Worm (Caenorhabditis elegans) whole organism, mixed stage, embryonic: ENCODE measurements around the gene cyn-9.

Experiments
- M03D4.4 ChIP-seq: sonication (generic microtip); optimal IDR thresholded peaks from 2 replicates; lab custom pipeline; 2017; ENCODE audit warnings: mild to moderate bottlenecking, missing genetic modification characterization, missing compliant biosample characterization
- bed-3 ChIP-seq: fragments of 200-800 bp; sonication (Bioruptor generic); optimal IDR thresholded peaks from 3 replicates; lab custom pipeline; 2018; ENCODE audit warnings: mild to moderate bottlenecking, missing genetic modification characterization, moderate library complexity, missing compliant biosample characterization
- blmp-1 ChIP-seq: fragments of 150-350 bp; optimal IDR thresholded peaks from 2 replicates; lab custom pipeline; 2014; ENCODE audit warnings: missing biosample characterization, missing genetic modification characterization
- ceh-39 ChIP-seq: fragments of 150-350 bp; optimal IDR thresholded peaks from 2 replicates; lab custom pipeline; 2014; ENCODE audit warnings: missing biosample characterization, missing genetic modification characterization
- ceh-43 ChIP-seq: fragments of 200-800 bp; sonication (Bioruptor generic); optimal IDR thresholded peaks from 2 replicates; lab custom pipeline; 2018; ENCODE audit warnings: mild to moderate bottlenecking, missing genetic modification characterization, moderate library complexity, missing compliant biosample characterization
- ceh-83 ChIP-seq: fragments of 200-800 bp; sonication (Bioruptor generic); optimal IDR thresholded peaks from 2 replicates; lab custom pipeline; 2018; ENCODE audit warnings: mild to moderate bottlenecking, missing genetic modification characterization, missing compliant biosample characterization
- ces-1 ChIP-seq: fragments of 150-350 bp; optimal IDR thresholded peaks from 2 replicates; lab custom pipeline; 2014; ENCODE audit warnings: missing biosample characterization, missing genetic modification reagents, missing genetic modification characterization
- drap-1 ChIP-seq: fragments of 200-800 bp; sonication (Bioruptor generic); optimal IDR thresholded peaks from 3 replicates; lab custom pipeline; 2018; ENCODE audit warnings: mild to moderate bottlenecking, missing genetic modification characterization, missing compliant biosample characterization
- elt-1 ChIP-seq: sonication (generic microtip); optimal IDR thresholded peaks from 2 replicates; lab custom pipeline; 2017; ENCODE audit warnings: missing genetic modification characterization, mild to moderate bottlenecking, missing compliant biosample characterization, antibody characterized with exemption, moderate library complexity, borderline replicate concordance; ENCODE audit not compliant: insufficient read depth
- flh-1 ChIP-seq: fragments of 200-800 bp; sonication (Bioruptor generic); optimal IDR thresholded peaks from 2 replicates; lab custom pipeline; 2018; ENCODE audit warnings: mild to moderate bottlenecking, missing genetic modification characterization, moderate library complexity, missing compliant biosample characterization
- hlh-1 ChIP-seq: fragments of 150-350 bp; optimal IDR thresholded peaks from 2 replicates; lab custom pipeline; 2014; ENCODE audit warnings: missing biosample characterization, missing genetic modification reagents, missing genetic modification characterization
- lin-13 ChIP-seq: fragments of 150-350 bp; optimal IDR thresholded peaks from 2 replicates; lab custom pipeline; 2014; ENCODE audit warnings: missing biosample characterization, missing genetic modification characterization
- lin-32 ChIP-seq: fragments of 200-800 bp; sonication (Bioruptor generic); optimal IDR thresholded peaks from 2 replicates; lab custom pipeline; 2018; ENCODE audit warnings: mild to moderate bottlenecking, missing genetic modification characterization, missing compliant biosample characterization
- lsy-2 ChIP-seq: fragments of 150-350 bp; optimal IDR thresholded peaks from 2 replicates; lab custom pipeline; 2014; ENCODE audit warnings: missing biosample characterization, missing genetic modification characterization
- mab-5 ChIP-seq: fragments of 150-350 bp; optimal IDR thresholded peaks from 2 replicates; lab custom pipeline; 2014; ENCODE audit warnings: missing biosample characterization, missing genetic modification characterization
- mep-1 ChIP-seq: fragments of 150-350 bp; optimal IDR thresholded peaks from 2 replicates; lab custom pipeline; 2017; ENCODE audit warnings: missing biosample characterization, missing genetic modification reagents, missing genetic modification characterization, inconsistent platforms
- mls-2 ChIP-seq: sonication (generic microtip); optimal IDR thresholded peaks from 2 replicates; lab custom pipeline; 2016; ENCODE audit warnings: mild to moderate bottlenecking, missing genetic modification characterization, moderate library complexity, missing compliant biosample characterization
- nhr-12 ChIP-seq: fragments of 150-350 bp; optimal IDR thresholded peaks from 2 replicates; lab custom pipeline; 2014; ENCODE audit warnings: missing biosample characterization, missing genetic modification characterization
- nhr-2 ChIP-seq: fragments of 150-350 bp; optimal IDR thresholded peaks from 2 replicates; lab custom pipeline; 2014; ENCODE audit warnings: missing biosample characterization, missing genetic modification characterization
- nhr-237 ChIP-seq: fragments of 150-350 bp; optimal IDR thresholded peaks from 2 replicates; lab custom pipeline; 2014; ENCODE audit warnings: missing biosample characterization, missing genetic modification characterization
- nhr-28 ChIP-seq: fragments of 150-350 bp; optimal IDR thresholded peaks from 2 replicates; lab custom pipeline; 2014; ENCODE audit warnings: missing biosample characterization, missing genetic modification characterization
- pha-4 ChIP-seq: fragments of 150-350 bp; optimal IDR thresholded peaks from 2 replicates; lab custom pipeline; 2018; ENCODE audit warnings: missing biosample characterization, missing genetic modification reagents, missing genetic modification characterization
- sem-2 ChIP-seq: fragments of 200-800 bp; sonication (Bioruptor generic); optimal IDR thresholded peaks from 2 replicates; lab custom pipeline; 2018; ENCODE audit warnings: mild to moderate bottlenecking, missing genetic modification characterization, missing compliant biosample characterization
- snpc-4 ChIP-seq: fragments of 150-350 bp; optimal IDR thresholded peaks from 2 replicates; lab custom pipeline; 2014; ENCODE audit warnings: missing biosample characterization, missing genetic modification characterization
- sptf-1 ChIP-seq: sonication (generic microtip); optimal IDR thresholded peaks from 2 replicates; lab custom pipeline; 2017; ENCODE audit warnings: mild to moderate bottlenecking, missing genetic modification characterization, moderate library complexity, missing compliant biosample characterization
- tbx-8 ChIP-seq: fragments of 200-800 bp; sonication (Bioruptor generic); optimal IDR thresholded peaks from 2 replicates; lab custom pipeline; 2018; ENCODE audit warnings: mild to moderate bottlenecking, missing genetic modification characterization, moderate library complexity, missing compliant biosample characterization
- unc-120 ChIP-seq: sonication (generic microtip); optimal IDR thresholded peaks from 2 replicates; lab custom pipeline; 2017; ENCODE audit warnings: missing genetic modification characterization, missing compliant biosample characterization; ENCODE audit not compliant: poor library complexity, severe bottlenecking
- unc-39 ChIP-seq: fragments of 150-350 bp; optimal IDR thresholded peaks from 2 replicates; lab custom pipeline; 2014; ENCODE audit warnings: missing biosample characterization, missing genetic modification characterization
- unc-62 ChIP-seq: fragments of 150-350 bp; optimal IDR thresholded peaks from 2 replicates; lab custom pipeline; 2014; ENCODE audit warnings: missing biosample characterization, missing genetic modification reagents, missing genetic modification characterization
- zip-8 ChIP-seq: fragments of 150-350 bp; optimal IDR thresholded peaks from 2 replicates; lab custom pipeline; 2014; ENCODE audit warnings: missing biosample characterization, missing genetic modification characterization
- ztf-11 ChIP-seq: fragments of 150-350 bp; optimal IDR thresholded peaks from 2 replicates; lab custom pipeline; 2014; ENCODE audit warnings: missing biosample characterization, missing genetic modification characterization

The cyn-9 gene

ce11 chrIII:3677378-3677777, 22.1 kb downstream of the cyn-9 start:
- TF ChIP-seq nhr-2: no peak
- TF ChIP-seq ceh-39 (tag; lab: Kevin White, UChicago): peak; percentile 25
- TF ChIP-seq lsy-2 (tag; lab: Kevin White, UChicago): no peak
- peak; percentile 25 for TF ChIP-seq mls-2
- TF ChIP-seq mep-1 (tag; lab: Kevin White, UChicago): peak; percentile 56
- TF ChIP-seq blmp-1: no peak
- peak; percentile 60 for TF ChIP-seq sptf-1 (tag; lab: Kevin White, UChicago)
- TF ChIP-seq ces-1 (GFP tag; lab: Kevin White, UChicago): peak; percentile 79
- TF ChIP-seq hlh-1: peak; percentile 36
- TF ChIP-seq sem-2 (GFP tag; lab: Kevin White, UChicago): no peak
- no peak for TF ChIP-seq ceh-43
- TF ChIP-seq unc-62 (GFP tag; lab: Kevin White, UChicago): no peak
- TF ChIP-seq lin-32 (GFP tag; lab: Kevin White, UChicago): no peak
- TF ChIP-seq mab-5: no peak
- peak; percentile 63 for TF ChIP-seq pha-4 (tag; lab: Kevin White, UChicago)
- no peak for TF ChIP-seq nhr-12 (tag; lab: Kevin White, UChicago)
- no peak for TF ChIP-seq ceh-83 (GFP tag; lab: Kevin White, UChicago)
- TF ChIP-seq snpc-4: no peak
- no peak for TF ChIP-seq drap-1
- peak; percentile 77 for TF ChIP-seq unc-120 (tag; lab: Kevin White, UChicago)
- TF ChIP-seq, all 35 proteins: peak for 8

DNA sequence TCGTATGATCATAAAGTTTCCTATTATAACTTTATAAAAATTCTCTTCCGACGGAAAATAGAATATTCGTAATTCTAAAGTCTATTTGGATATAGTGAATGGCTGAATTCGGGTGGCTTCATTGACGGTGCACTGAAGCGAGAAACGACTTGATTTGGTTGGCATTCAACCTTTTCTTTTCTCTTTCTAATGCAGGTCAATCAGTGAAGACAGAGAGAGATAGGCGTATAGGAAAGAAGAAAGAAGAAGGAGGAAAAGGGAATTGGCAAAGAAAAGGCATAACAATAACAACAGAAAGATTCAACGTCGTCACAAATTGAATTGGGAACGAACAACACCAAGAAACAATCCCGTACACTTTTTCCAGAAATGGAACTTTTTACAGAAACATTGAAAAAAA, 24.0 kb downstream of the cyn-9 start:
- TF ChIP-seq pha-4 (tag; lab: Kevin White, UChicago) (no peak), tbx-8 (GFP tag; lab: Kevin White, UChicago) (no peak), bed-3 (GFP tag; lab: Kevin White, UChicago) (no peak), nhr-12 (tag; lab: Kevin White, UChicago) (no peak), ceh-43 (no peak), lin-32 (GFP tag; lab: Kevin White, UChicago) (no peak), sem-2 (GFP tag; lab: Kevin White, UChicago) (no peak), mls-2 (no peak)

DNA sequence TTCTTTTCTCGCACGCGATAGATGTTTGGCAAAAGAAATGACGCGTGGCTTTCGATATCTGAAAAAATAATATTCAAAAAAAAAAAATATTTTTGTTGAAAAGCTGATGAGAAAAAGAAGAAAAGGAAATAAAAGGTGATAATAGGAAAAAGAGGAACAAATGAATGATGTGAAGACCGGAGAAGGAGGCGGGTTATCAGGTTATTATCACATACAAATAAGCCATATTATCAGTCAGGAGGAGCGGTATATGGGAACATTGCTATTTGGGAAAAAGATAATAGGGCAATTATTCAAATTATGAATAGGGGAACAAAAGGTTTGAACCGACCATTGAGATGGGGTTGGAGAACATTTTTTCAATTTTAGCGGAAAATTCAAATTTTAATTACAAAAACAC, 25.3 kb downstream of the cyn-9 start:
- TF ChIP-seq lin-32 (GFP tag; lab: Kevin White, UChicago) (no peak), lin-13 (tag; lab: Kevin White, UChicago) (no peak), unc-39 (no peak), hlh-1 (no peak), M03D4.4 (no peak), drap-1 (no peak), ceh-83 (GFP tag; lab: Kevin White, UChicago) (no peak), unc-62 (GFP tag; lab: Kevin White, UChicago) (no peak), ceh-39 (tag; lab: Kevin White, UChicago) (no peak), sem-2 (GFP tag; lab: Kevin White, UChicago) (no peak)
- TF ChIP-seq, all 35 proteins: peak for 0

ce11 chrIII:3672839-3673238, 26.6 kb downstream of the cyn-9 start:
- TF ChIP-seq nhr-237 (peak; percentile 1), ces-1 (GFP tag; lab: Kevin White, UChicago) (peak; percentile 88), ceh-39 (tag; lab: Kevin White, UChicago) (no peak), unc-62 (GFP tag; lab: Kevin White, UChicago) (no peak), pha-4 (tag; lab: Kevin White, UChicago) (peak; percentile 55), lin-32 (GFP tag; lab: Kevin White, UChicago) (no peak), mab-5 (no peak), mls-2 (peak; percentile 24)
- TF ChIP-seq, all 35 proteins: peak for 4

ce11 chrIII:3670984-3671383, 28.5 kb downstream of the cyn-9 start:
- TF ChIP-seq lsy-2 (tag; lab: Kevin White, UChicago) (no peak), ceh-43 (no peak), zip-8 (tag; lab: Kevin White, UChicago) (no peak), nhr-2 (no peak), sptf-1 (tag; lab: Kevin White, UChicago) (no peak), mep-1 (tag; lab: Kevin White, UChicago) (no peak), drap-1 (no peak), flh-1 (no peak), nhr-28 (tag; lab: Kevin White, UChicago) (no peak), nhr-12 (tag; lab: Kevin White, UChicago) (no peak), mab-5 (no peak), blmp-1 (no peak), elt-1 (tag; lab: Kevin White, UChicago) (no peak), ztf-11 (tag; lab: Kevin White, UChicago) (no peak), tbx-8 (GFP tag; lab: Kevin White, UChicago) (no peak), M03D4.4 (no peak), ceh-39 (tag; lab: Kevin White, UChicago) (no peak), bed-3 (GFP tag; lab: Kevin White, UChicago) (no peak), mls-2 (no peak)
